Worm (Caenorhabditis elegans) whole organism, late embryonic: ENCODE data around the gene erd-2.2.

Experiments used
- C38D4.7 ChIP-seq: fragments of 200-800 bp; sonication (Bioruptor generic); optimal IDR thresholded peaks from 2 replicates; lab custom pipeline; 2018; ENCODE audit warnings: mild to moderate bottlenecking, missing genetic modification characterization, moderate library complexity, missing compliant biosample characterization
- K09A11.1 ChIP-seq: sonication (generic microtip); optimal IDR thresholded peaks from 2 replicates; lab custom pipeline; 2017; ENCODE audit warnings: antibody characterized with exemption, mild to moderate bottlenecking, missing genetic modification characterization, missing compliant biosample characterization; ENCODE audit not compliant: insufficient read depth
- ahr-1 ChIP-seq: sonication (generic microtip); optimal IDR thresholded peaks from 2 replicates; lab custom pipeline; 2016; ENCODE audit warnings: missing genetic modification characterization, missing compliant biosample characterization
- ama-1 ChIP-seq: fragments of 150-350 bp; optimal IDR thresholded peaks from 2 replicates; lab custom pipeline; 2014
- ceh-14 ChIP-seq: sonication (generic microtip); optimal IDR thresholded peaks from 2 replicates; lab custom pipeline; 2016; ENCODE audit warnings: missing genotype, missing genetic modification characterization, missing compliant biosample characterization
- ceh-18 ChIP-seq: sonication (generic microtip); optimal IDR thresholded peaks from 2 replicates; lab custom pipeline; 2016; ENCODE audit warnings: missing genetic modification characterization, missing compliant biosample characterization
- ceh-24 ChIP-seq: sonication (generic microtip); optimal IDR thresholded peaks from 2 replicates; lab custom pipeline; 2016; ENCODE audit warnings: mild to moderate bottlenecking, missing genetic modification characterization, missing compliant biosample characterization
- ceh-30 ChIP-seq: fragments of 150-350 bp; optimal IDR thresholded peaks from 2 replicates; lab custom pipeline; 2014; ENCODE audit warnings: missing biosample characterization, missing genetic modification characterization
- ceh-31 ChIP-seq: sonication (generic microtip); optimal IDR thresholded peaks from 2 replicates; lab custom pipeline; 2016; ENCODE audit warnings: missing genetic modification characterization, missing compliant biosample characterization
- ceh-48 ChIP-seq: sonication (generic microtip); optimal IDR thresholded peaks from 2 replicates; lab custom pipeline; 2016; ENCODE audit warnings: missing genetic modification characterization, inconsistent platforms, missing compliant biosample characterization
- che-1 ChIP-seq: sonication (generic microtip); optimal IDR thresholded peaks from 2 replicates; lab custom pipeline; 2016; ENCODE audit warnings: mild to moderate bottlenecking, missing genetic modification characterization, missing compliant biosample characterization
- dve-1 ChIP-seq: sonication (generic microtip); optimal IDR thresholded peaks from 2 replicates; lab custom pipeline; 2017; ENCODE audit warnings: antibody characterized with exemption, mild to moderate bottlenecking, missing genetic modification characterization, missing compliant biosample characterization
- elt-2 ChIP-seq: sonication (generic microtip); optimal IDR thresholded peaks from 2 replicates; lab custom pipeline; 2016; ENCODE audit warnings: missing genetic modification reagents, missing genetic modification characterization, missing compliant biosample characterization
- hlh-15 ChIP-seq: sonication (generic microtip); optimal IDR thresholded peaks from 2 replicates; lab custom pipeline; 2016; ENCODE audit warnings: missing genetic modification characterization, missing compliant biosample characterization
- hlh-30 ChIP-seq: sonication (generic microtip); optimal IDR thresholded peaks from 2 replicates; lab custom pipeline; 2017; ENCODE audit warnings: antibody characterized with exemption, missing genetic modification characterization, missing compliant biosample characterization; ENCODE audit not compliant: insufficient read depth
- hlh-8 ChIP-seq: sonication (generic microtip); optimal IDR thresholded peaks from 2 replicates; lab custom pipeline; 2016; ENCODE audit warnings: missing genotype, missing genetic modification characterization, missing compliant biosample characterization
- lim-6 ChIP-seq: sonication (generic microtip); optimal IDR thresholded peaks from 2 replicates; lab custom pipeline; 2016; ENCODE audit warnings: missing genetic modification characterization, missing compliant biosample characterization
- nhr-11 ChIP-seq: fragments of 150-350 bp; optimal IDR thresholded peaks from 2 replicates; lab custom pipeline; 2014; ENCODE audit warnings: missing biosample characterization, missing genetic modification characterization
- nhr-232 ChIP-seq: sonication (generic microtip); optimal IDR thresholded peaks from 2 replicates; lab custom pipeline; 2016; ENCODE audit warnings: missing genetic modification characterization, missing compliant biosample characterization
- pag-3 ChIP-seq: sonication (generic microtip); optimal IDR thresholded peaks from 2 replicates; lab custom pipeline; 2016; ENCODE audit warnings: missing compliant biosample characterization, missing genetic modification characterization, borderline replicate concordance
- pat-9 ChIP-seq: fragments of 200-800 bp; sonication (Bioruptor generic); optimal IDR thresholded peaks from 2 replicates; lab custom pipeline; 2018; ENCODE audit warnings: mild to moderate bottlenecking, missing genetic modification characterization, moderate library complexity, missing compliant biosample characterization
- ref-2 ChIP-seq: sonication (generic microtip); optimal IDR thresholded peaks from 2 replicates; lab custom pipeline; 2016; ENCODE audit warnings: missing genetic modification characterization, missing compliant biosample characterization
- rnt-1 ChIP-seq: sonication (generic microtip); optimal IDR thresholded peaks from 2 replicates; lab custom pipeline; 2016; ENCODE audit warnings: missing genetic modification characterization, missing compliant biosample characterization
- sdc-2 ChIP-seq: sonication (generic microtip); optimal IDR thresholded peaks from 2 replicates; lab custom pipeline; 2016; ENCODE audit warnings: missing genotype, missing genetic modification characterization, missing compliant biosample characterization
- sox-4 ChIP-seq: sonication (generic microtip); optimal IDR thresholded peaks from 2 replicates; lab custom pipeline; 2017; ENCODE audit warnings: mild to moderate bottlenecking, missing genetic modification characterization, inconsistent platforms, missing compliant biosample characterization
- tbx-7 ChIP-seq: sonication (generic microtip); optimal IDR thresholded peaks from 2 replicates; lab custom pipeline; 2016; ENCODE audit warnings: missing genotype, missing genetic modification characterization, missing compliant biosample characterization
- unc-42 ChIP-seq: sonication (generic microtip); optimal IDR thresholded peaks from 2 replicates; lab custom pipeline; 2016; ENCODE audit warnings: missing genotype, missing genetic modification characterization, missing compliant biosample characterization
- unc-55 ChIP-seq: sonication (generic microtip); optimal IDR thresholded peaks from 2 replicates; lab custom pipeline; 2017; ENCODE audit warnings: missing biosample characterization, missing genetic modification reagents, missing genetic modification characterization
- zip-5 ChIP-seq: sonication (generic microtip); optimal IDR thresholded peaks from 2 replicates; lab custom pipeline; 2016; ENCODE audit warnings: missing genetic modification characterization, missing compliant biosample characterization
- ztf-16 ChIP-seq: sonication (generic microtip); optimal IDR thresholded peaks from 2 replicates; lab custom pipeline; 2017; ENCODE audit warnings: missing genetic modification characterization, missing compliant biosample characterization

Gene erd-2.2

ce11 chrIII:5895913-5896312 is 10.9 kb upstream of the erd-2.2 start, which contains the start of gene pxl-1:
Gene pxl-1 (minus strand): TSS chrIII:5896013.
- TF ChIP-seq ceh-31 (tag; lab: Kevin White, UChicago) (no peak), tbx-7 (tag; lab: Kevin White, UChicago) (no peak), sdc-2 (no peak), ahr-1 (tag; lab: Kevin White, UChicago) (no peak), ceh-48 (tag; lab: Kevin White, UChicago) (no peak), nhr-232 (tag; lab: Kevin White, UChicago) (no peak), hlh-8 (tag; lab: Kevin White, UChicago) (no peak), nhr-11 (no peak), rnt-1 (no peak), che-1 (tag; lab: Kevin White, UChicago) (no peak)
- TF ChIP-seq, all 69 proteins: peak for 0

ce11 chrIII:5897468-5897867 is 9.4 kb upstream of the erd-2.2 start:
- TF ChIP-seq ceh-24 (tag; lab: Kevin White, UChicago) (no peak), ref-2 (tag; lab: Kevin White, UChicago) (no peak)

DNA sequence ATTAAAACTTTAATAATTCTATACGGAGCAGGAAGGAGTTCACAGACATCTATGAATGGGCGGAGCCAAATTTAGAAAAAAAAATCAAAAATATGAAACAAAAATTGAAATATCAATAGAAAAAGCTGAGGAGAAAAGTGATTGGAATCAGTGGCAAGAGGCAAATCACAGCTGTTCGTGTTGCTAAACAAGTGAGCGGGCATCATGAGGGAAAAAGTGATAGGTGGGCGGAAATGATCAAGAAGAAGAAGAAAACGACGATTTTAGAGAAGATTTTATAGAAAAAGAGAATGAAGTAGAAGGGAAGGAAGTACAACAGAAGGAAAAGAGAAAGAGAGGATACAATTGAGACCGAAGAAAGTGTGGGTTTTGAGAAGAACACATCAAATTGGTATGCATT is 8.2 kb upstream of the erd-2.2 start:
- TF ChIP-seq hlh-8 (tag; lab: Kevin White, UChicago) (no peak), ceh-18 (tag; lab: Kevin White, UChicago) (peak; percentile 27)

ce11 chrIII:5900709-5901108 is 6.1 kb upstream of the erd-2.2 start:
- TF ChIP-seq sox-4 (tag; lab: Kevin White, UChicago) (no peak), unc-55 (GFP tag; lab: Kevin White, UChicago) (peak; percentile 8), pag-3 (tag; lab: Kevin White, UChicago) (no peak), hlh-30 (tag; lab: Kevin White, UChicago) (peak; percentile 39), elt-2 (tag; lab: Kevin White, UChicago) (no peak)
- TF ChIP-seq, all 69 proteins: peak for 2

- no peak for TF ChIP-seq ama-1 (lab: Kevin White, UChicago)
- peak; percentile 80 for TF ChIP-seq unc-42 (tag; lab: Kevin White, UChicago)
- no peak for TF ChIP-seq ztf-16
- no peak for TF ChIP-seq rnt-1
- TF ChIP-seq ceh-30, result no peak
Observed at ce11 chrIII:5902558-5902957, 4.3 kb upstream of the erd-2.2 start.

DNA sequence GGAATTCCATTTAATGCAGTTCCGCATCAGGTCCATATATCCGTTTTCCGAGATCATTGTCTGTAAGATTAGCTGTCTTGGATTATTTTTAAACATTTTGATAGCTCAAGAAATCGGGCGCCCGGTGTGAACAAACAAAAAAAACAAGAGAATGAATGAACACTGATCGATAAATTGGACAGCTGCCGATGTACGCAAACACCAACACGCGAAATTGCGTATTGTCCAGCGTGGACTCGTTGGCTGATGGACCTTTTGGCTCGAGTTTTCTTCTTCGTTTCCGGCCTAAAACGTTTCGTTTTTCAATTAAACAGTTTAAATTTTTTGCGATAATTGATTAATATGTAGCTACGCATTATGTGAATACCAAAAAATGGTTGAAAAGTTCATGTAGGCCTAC is 790 bp upstream of the erd-2.2 start, which contains the start of gene dpff-1:
TSS of gene dpff-1 (minus strand) at position 288 of the 400 bp plus-strand sequence.
- TF ChIP-seq ceh-48 (tag; lab: Kevin White, UChicago), result peak; percentile 85
- no peak for TF ChIP-seq ref-2 (tag; lab: Kevin White, UChicago)

- TF ChIP-seq lim-6 (tag; lab: Kevin White, UChicago) (no peak), dve-1 (tag; lab: Kevin White, UChicago) (no peak), pat-9 (no peak), zip-5 (tag; lab: Kevin White, UChicago) (no peak), ceh-14 (tag; lab: Kevin White, UChicago) (no peak), ztf-16 (no peak), C38D4.7 (GFP tag; lab: Kevin White, UChicago) (no peak), K09A11.1 (tag; lab: Kevin White, UChicago) (no peak), nhr-232 (tag; lab: Kevin White, UChicago) (no peak), nhr-11 (no peak), hlh-15 (no peak), hlh-8 (tag; lab: Kevin White, UChicago) (no peak)
- TF ChIP-seq, all 69 proteins: peak for 0
Observed at ce11 chrIII:5908408-5908807, 1.6 kb downstream of the erd-2.2 start, which contains the start of gene C28H8.3. Gene C28H8.3 (plus strand): TSS chrIII:5908700.
